Worm (Caenorhabditis elegans) whole organism, L4 larva: ENCODE measurements around the gene rfip-2.

Source experiments
- lin-15B ChIP-seq: fragments of 150-350 bp; sonication (generic microtip); optimal IDR thresholded peaks from 3 replicates; lab custom pipeline; 2014; ENCODE audit warnings: missing biosample characterization, missing genetic modification characterization
- pqm-1 ChIP-seq: sonication (generic microtip); optimal IDR thresholded peaks from 2 replicates; lab custom pipeline; 2017; ENCODE audit warnings: missing biosample characterization, missing genetic modification characterization
- snpc-4 ChIP-seq: fragments of 150-350 bp; optimal IDR thresholded peaks from 2 replicates; lab custom pipeline; 2014; ENCODE audit warnings: missing biosample characterization, missing genetic modification characterization

DNA sequence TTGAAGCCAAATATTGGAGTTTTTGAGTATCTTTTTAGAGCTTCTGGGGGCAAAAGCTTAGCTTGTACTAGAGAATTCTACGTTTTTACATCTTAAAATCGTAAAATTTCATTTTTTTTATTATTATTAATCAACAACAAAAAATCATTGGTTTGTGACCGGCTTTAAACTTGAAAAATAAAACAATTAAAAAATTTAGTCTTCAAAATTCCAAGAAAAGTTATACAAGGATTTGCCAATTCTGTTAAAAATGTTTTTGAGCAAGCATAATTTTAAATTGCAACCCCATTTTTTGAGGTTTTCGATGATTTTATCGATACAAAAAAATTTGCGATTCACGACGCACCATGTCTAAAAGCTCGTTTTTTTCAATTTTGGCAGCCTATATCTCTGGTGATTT is 33.6 kb downstream of the rfip-2 start:
- TF ChIP-seq lin-15B (tag; lab: Kevin White, UChicago), result no peak
- no peak for TF ChIP-seq snpc-4 (tag; lab: Kevin White, UChicago)
- no peak for TF ChIP-seq pqm-1 (tag; lab: Kevin White, UChicago)
